Fruit fly (Drosophila melanogaster): Measurements from ENCODE around the gene CG9213.

Gene CG9213

dm6 chrX:15591721-15592491, 17.6 kb upstream of the CG9213 start (continued):
- no peak for TF ChIP-seq jing (GFP tag; optimal IDR thresholded peaks at IDR 0.05)
- no peak for TF ChIP-seq Fer2 (tag; optimal IDR thresholded peaks at IDR 0.05)
- TF ChIP-seq esg (GFP tag; conservative IDR thresholded peaks at IDR 0.05): no peak
- no peak for TF ChIP-seq salm (tag; optimal IDR thresholded peaks at IDR 0.05)
- no peak for TF ChIP-seq tio (GFP tag; optimal IDR thresholded peaks at IDR 0.05)
- no peak for TF ChIP-seq sqz (GFP tag; optimal IDR thresholded peaks at IDR 0.05)
- no peak for TF ChIP-seq CG8478 (optimal IDR thresholded peaks at IDR 0.05)
- TF ChIP-seq Xbp1 (GFP tag; optimal IDR thresholded peaks at IDR 0.05): peak; percentile 50
- peak; percentile 11 for TF ChIP-seq CG13296 (GFP tag; optimal IDR thresholded peaks at IDR 0.05)
- TF ChIP-seq dmrt99B (tag; optimal IDR thresholded peaks at IDR 0.05): peak; percentile 56
- TF ChIP-seq CG10147 (GFP tag; optimal IDR thresholded peaks at IDR 0.05): no peak
- no peak for TF ChIP-seq CG18764 (GFP tag; optimal IDR thresholded peaks at IDR 0.05)
- TF ChIP-seq slbo (GFP tag; IDR thresholded peaks at IDR 0.05): peak; percentile 52; the same call in 1 of the 2 replicates
- no peak for TF ChIP-seq bigmax (GFP tag; optimal IDR thresholded peaks at IDR 0.05)
- TF ChIP-seq lmd (GFP tag; IDR thresholded peaks at IDR 0.05): 0 out of 2 replicates have a peak, but pooled peaks have one; percentile 39
- TF ChIP-seq CG9437 (GFP tag; optimal IDR thresholded peaks at IDR 0.05): no peak
- TF ChIP-seq CG4360 (GFP tag; IDR thresholded peaks at IDR 0.05): no peak
- TF ChIP-seq sob (GFP tag; IDR thresholded peaks at IDR 0.05): 0 out of 2 replicates have a peak, but pooled peaks have one; percentile 29
- TF ChIP-seq Ada2b (GFP tag; IDR thresholded peaks at IDR 0.05): peak; percentile 29; the same call in 1 of the 2 replicates
- peak; percentile 29 for TF ChIP-seq CG10209 (GFP tag; optimal IDR thresholded peaks at IDR 0.05)
- TF ChIP-seq aop (GFP tag; IDR thresholded peaks at IDR 0.05): no peak
- TF ChIP-seq p53 (GFP tag; optimal IDR thresholded peaks at IDR 0.05): no peak
- peak; percentile 27 for TF ChIP-seq CG3838 (GFP tag; optimal IDR thresholded peaks at IDR 0.05)
- no peak; the same call in 1 of the 2 replicates for TF ChIP-seq CG10366 (GFP tag; IDR thresholded peaks at IDR 0.05)
- no peak for TF ChIP-seq Scr (GFP tag; IDR thresholded peaks at IDR 0.05; ENCODE audit: partially characterized antibody)
- no peak for TF ChIP-seq CG1602 (GFP tag; optimal IDR thresholded peaks at IDR 0.05)
- no peak for TF ChIP-seq ro (GFP tag; IDR thresholded peaks at IDR 0.05)
- TF ChIP-seq Ets65A (GFP tag): no peak
- TF ChIP-seq CG30020 (tag; optimal IDR thresholded peaks at IDR 0.05): no peak
- no peak for TF ChIP-seq nau (GFP tag; optimal IDR thresholded peaks at IDR 0.05)
- peak; percentile 33 for TF ChIP-seq CG1603 (tag; optimal IDR thresholded peaks at IDR 0.05)
- no peak for TF ChIP-seq knrl (GFP tag; IDR thresholded peaks at IDR 0.05; ENCODE audit: partially characterized antibody)
- TF ChIP-seq ato (GFP tag; IDR thresholded peaks at IDR 0.05; ENCODE audit: partially characterized antibody): no peak
- no peak for TF ChIP-seq CG15479 (GFP tag; optimal IDR thresholded peaks at IDR 0.05)
- no peak for TF ChIP-seq CG12744 (GFP tag; optimal IDR thresholded peaks at IDR 0.05)
- TF ChIP-seq pum (GFP tag; optimal IDR thresholded peaks at IDR 0.05): peak; percentile 41
- peak; percentile 40 for TF ChIP-seq pho (GFP tag; optimal IDR thresholded peaks at IDR 0.05)
- TF ChIP-seq pfk (GFP tag; optimal IDR thresholded peaks at IDR 0.05): no peak
- TF ChIP-seq TFAM (GFP tag; optimal IDR thresholded peaks at IDR 0.05): no peak
- no peak for TF ChIP-seq Bgb (GFP tag; IDR thresholded peaks at IDR 0.05; ENCODE audit: partially characterized antibody)
- TF ChIP-seq Elba2 (GFP tag; optimal IDR thresholded peaks at IDR 0.05): no peak
- TF ChIP-seq CG6175 (GFP tag; IDR thresholded peaks at IDR 0.05): no peak
- no peak for TF ChIP-seq CG34224 (GFP tag; IDR thresholded peaks at IDR 0.05; ENCODE audit: partially characterized antibody)
- 0 out of 3 replicates have a peak, but pooled peaks have one; percentile 8 for TF ChIP-seq H15 (GFP tag; IDR thresholded peaks at IDR 0.05)
- TF ChIP-seq HmgZ (tag; optimal IDR thresholded peaks at IDR 0.05): peak; percentile 1
- TF ChIP-seq sim (GFP tag; IDR thresholded peaks at IDR 0.05): no peak
- no peak for TF ChIP-seq Trl (optimal IDR thresholded peaks at IDR 0.05)
- no peak for TF ChIP-seq Trl (GFP tag; optimal IDR thresholded peaks at IDR 0.05)
- TF ChIP-seq Hr39 (optimal IDR thresholded peaks at IDR 0.05): no peak
- peak; percentile 50 for TF ChIP-seq CG33213 (GFP tag; optimal IDR thresholded peaks at IDR 0.05)
- TF ChIP-seq Atf-2 (GFP tag; optimal IDR thresholded peaks at IDR 0.05): no peak
